Worm (Caenorhabditis elegans) whole organism, early embryonic: ENCODE data around the gene smgl-2.

ENCODE experiments used
- B0310.2 ChIP-seq: sonication (generic microtip); optimal IDR thresholded peaks from 2 replicates; lab custom pipeline; 2016; ENCODE audit warnings: mild to moderate bottlenecking, missing genetic modification characterization, missing compliant biosample characterization
- F13C5.2 ChIP-seq: sonication (generic microtip); optimal IDR thresholded peaks from 2 replicates; lab custom pipeline; 2017; ENCODE audit warnings: mild to moderate bottlenecking, missing genetic modification characterization, inconsistent platforms, missing compliant biosample characterization
- aly-1 ChIP-seq: sonication (generic microtip); optimal IDR thresholded peaks from 2 replicates; lab custom pipeline; 2016; ENCODE audit warnings: missing genetic modification characterization, missing compliant biosample characterization
- ama-1 ChIP-seq: fragments of 150-350 bp; optimal IDR thresholded peaks from 2 replicates; lab custom pipeline; 2014
- ceh-13 ChIP-seq: fragments of 200-800 bp; sonication (Bioruptor generic); optimal IDR thresholded peaks from 2 replicates; lab custom pipeline; 2018; ENCODE audit warnings: mild to moderate bottlenecking, missing genetic modification characterization, missing compliant biosample characterization
- ceh-36 ChIP-seq: sonication (generic microtip); optimal IDR thresholded peaks from 2 replicates; lab custom pipeline; 2016; ENCODE audit warnings: missing genetic modification characterization, inconsistent platforms, missing compliant biosample characterization
- ets-7 ChIP-seq: sonication (generic microtip); optimal IDR thresholded peaks from 2 replicates; lab custom pipeline; 2016; ENCODE audit warnings: missing genotype, missing genetic modification characterization, missing compliant biosample characterization
- hmg-4 ChIP-seq: fragments of 200-800 bp; sonication (Bioruptor generic); optimal IDR thresholded peaks from 2 replicates; lab custom pipeline; 2018; ENCODE audit warnings: mild to moderate bottlenecking, missing genetic modification characterization, missing compliant biosample characterization
- hnd-1 ChIP-seq: sonication (generic microtip); optimal IDR thresholded peaks from 2 replicates; lab custom pipeline; 2016; ENCODE audit warnings: missing genetic modification characterization, missing compliant biosample characterization
- scrt-1 ChIP-seq: fragments of 200-800 bp; sonication (Bioruptor generic); IDR thresholded peaks from 2 replicates; pipeline ENCODE4 v1.3.6; 2022; ENCODE audit warnings: missing genetic modification characterization, missing compliant biosample characterization
- tbx-11 ChIP-seq: fragments of 200-800 bp; sonication (Bioruptor generic); IDR thresholded peaks from 2 replicates; pipeline ENCODE4 v1.3.6; 2022; ENCODE audit warnings: missing genetic modification characterization, missing compliant biosample characterization
- tbx-37 ChIP-seq: fragments of 200-800 bp; sonication (Bioruptor generic); conservative IDR thresholded peaks from 2 replicates; pipeline ENCODE4 v1.3.6; 2022; ENCODE audit warnings: missing genetic modification reagents, missing genetic modification characterization, missing compliant biosample characterization
- tra-4 ChIP-seq: sonication (generic microtip); optimal IDR thresholded peaks from 2 replicates; lab custom pipeline; 2017; ENCODE audit warnings: missing genetic modification characterization, missing compliant biosample characterization

ce11 chrIV:3686260-3686659 lies 39.7 kb upstream of the smgl-2 start:
- peak; percentile 73 for TF ChIP-seq aly-1
- TF ChIP-seq tbx-11 (GFP tag; lab: Robert Waterston, UW), result 0 out of 2 replicates have a peak, but pooled peaks have one; percentile 38
- TF ChIP-seq tbx-37 (GFP tag; lab: Robert Waterston, UW), result no peak
- no peak for TF ChIP-seq ama-1 (lab: Kevin White, UChicago)
- TF ChIP-seq tra-4 (tag; lab: Kevin White, UChicago), result no peak
- no peak for TF ChIP-seq ceh-13
- no peak for TF ChIP-seq ceh-36
- TF ChIP-seq B0310.2 (tag; lab: Kevin White, UChicago), result no peak
- no peak for TF ChIP-seq F13C5.2 (tag; lab: Kevin White, UChicago)
- no peak for TF ChIP-seq ets-7 (tag; lab: Kevin White, UChicago)
- TF ChIP-seq hmg-4 (GFP tag; lab: Kevin White, UChicago), result peak; percentile 21
- no peak for TF ChIP-seq hnd-1 (tag; lab: Kevin White, UChicago)
- TF ChIP-seq scrt-1 (GFP tag; lab: Robert Waterston, UW), result no peak
